Worm (Caenorhabditis elegans) whole organism, L1 larva: ENCODE results near the gene acp-1.

Source experiments
- C04F5.9 ChIP-seq: sonication (generic microtip); optimal IDR thresholded peaks from 2 replicates; lab custom pipeline; 2016; ENCODE audit warnings: missing genetic modification characterization, missing compliant biosample characterization
- C16A3.4 ChIP-seq: fragments of 150-350 bp; optimal IDR thresholded peaks from 2 replicates; lab custom pipeline; 2014; ENCODE audit warnings: missing biosample characterization, missing genetic modification characterization
- C34B4.2 ChIP-seq: sonication (generic microtip); optimal IDR thresholded peaks from 2 replicates; lab custom pipeline; 2017; ENCODE audit warnings: mild to moderate bottlenecking, missing genetic modification characterization, missing compliant biosample characterization
- F16B12.6 ChIP-seq: fragments of 150-350 bp; optimal IDR thresholded peaks from 2 replicates; lab custom pipeline; 2014; ENCODE audit warnings: missing biosample characterization, missing genetic modification characterization
- Y116A8C.19 ChIP-seq: sonication (generic microtip); optimal IDR thresholded peaks from 2 replicates; lab custom pipeline; 2016; ENCODE audit warnings: missing compliant biosample characterization, missing genetic modification characterization, borderline replicate concordance
- alr-1 ChIP-seq: fragments of 200-800 bp; sonication (Bioruptor generic); optimal IDR thresholded peaks from 2 replicates; lab custom pipeline; 2018; ENCODE audit warnings: borderline replicate concordance, mild to moderate bottlenecking, missing genetic modification characterization, missing compliant biosample characterization
- aly-2 ChIP-seq: fragments of 150-350 bp; optimal IDR thresholded peaks from 2 replicates; lab custom pipeline; 2014; ENCODE audit warnings: missing biosample characterization, missing genetic modification characterization
- blmp-1 ChIP-seq: fragments of 150-350 bp; optimal IDR thresholded peaks from 2 replicates; lab custom pipeline; 2014; ENCODE audit warnings: missing biosample characterization, missing genetic modification characterization
- ceh-8 ChIP-seq: fragments of 200-800 bp; sonication (Bioruptor generic); optimal IDR thresholded peaks from 2 replicates; lab custom pipeline; 2018; ENCODE audit warnings: mild to moderate bottlenecking, missing genetic modification characterization, moderate library complexity, missing compliant biosample characterization
- ceh-82 ChIP-seq, 3 experiments: fragments of 150-350 bp in 1 of 3; sonication (generic microtip) in 2 of 3; optimal IDR thresholded peaks; 2 replicates each; lab custom pipeline; 2014 to 2017; ENCODE audit warnings: missing biosample characterization in 3 of 3, missing genetic modification characterization in 3 of 3
- ceh-88 ChIP-seq: fragments of 200-800 bp; sonication (Bioruptor generic); IDR thresholded peaks from 2 replicates; pipeline ENCODE4 v1.3.6; 2022; ENCODE audit warnings: missing genetic modification characterization, missing compliant biosample characterization
- dpl-1 ChIP-seq, 3 experiments: fragments of 150-350 bp in 2 of 3; sonication (generic microtip) in 1 of 3; optimal IDR thresholded peaks; 2 replicates each; lab custom pipeline; 2014 to 2017; ENCODE audit warnings: missing biosample characterization in 3 of 3, missing genetic modification characterization in 3 of 3, missing genetic modification reagents in 3 of 3
- dsc-1 ChIP-seq: sonication (generic microtip); optimal IDR thresholded peaks from 2 replicates; lab custom pipeline; 2016; ENCODE audit warnings: mild to moderate bottlenecking, missing genetic modification characterization, missing compliant biosample characterization
- efl-1 ChIP-seq, 4 experiments: fragments of 150-350 bp; optimal IDR thresholded peaks in 3 of 4; peaks in 1 of 4; 1 replicate in 1 of 4; 2 replicates in 3 of 4; lab custom pipeline; 2014; ENCODE audit warnings: missing biosample characterization in 2 of 4, missing genetic modification characterization in 2 of 4, missing genetic modification reagents in 2 of 4
- egl-13 ChIP-seq: sonication (generic microtip); optimal IDR thresholded peaks from 2 replicates; lab custom pipeline; 2016; ENCODE audit warnings: missing genotype, missing genetic modification reagents, missing genetic modification characterization, missing compliant biosample characterization
- egl-27 ChIP-seq, 2 experiments: fragments of 150-350 bp in 1 of 2; sonication (generic microtip); optimal IDR thresholded peaks; 3 replicates each; lab custom pipeline; 2017 to 2018; ENCODE audit warnings: missing biosample characterization in 2 of 2, missing genetic modification characterization in 2 of 2, missing genetic modification reagents in 2 of 2
- elt-2 ChIP-seq: sonication (generic microtip); optimal IDR thresholded peaks from 2 replicates; lab custom pipeline; 2016; ENCODE audit warnings: missing genetic modification characterization, mild to moderate bottlenecking, inconsistent platforms, missing compliant biosample characterization, missing genetic modification reagents
- elt-3 ChIP-seq, 6 experiments: fragments of 150-350 bp in 1 of 6; sonication (generic microtip); optimal IDR thresholded peaks; 2 replicates each; lab custom pipeline; 2017 to 2018; ENCODE audit warnings: missing biosample characterization in 6 of 6, missing genetic modification characterization in 6 of 6, inconsistent platforms in 1 of 6
- fkh-10 ChIP-seq: sonication (generic microtip); optimal IDR thresholded peaks from 2 replicates; lab custom pipeline; 2017; ENCODE audit warnings: missing biosample characterization, missing genetic modification reagents, missing genetic modification characterization
- fos-1 ChIP-seq: fragments of 150-350 bp; optimal IDR thresholded peaks from 2 replicates; lab custom pipeline; 2014; ENCODE audit warnings: missing biosample characterization, missing genetic modification characterization
- grh-1 ChIP-seq: fragments of 200-800 bp; sonication (Bioruptor generic); IDR thresholded peaks from 2 replicates; pipeline ENCODE4 v1.3.6; 2022; ENCODE audit warnings: missing genetic modification reagents, missing genetic modification characterization, missing compliant biosample characterization
- hlh-4 ChIP-seq: sonication (generic microtip); optimal IDR thresholded peaks from 2 replicates; lab custom pipeline; 2016; ENCODE audit warnings: mild to moderate bottlenecking, missing genetic modification characterization, missing compliant biosample characterization
- irx-1 ChIP-seq: sonication (generic microtip); optimal IDR thresholded peaks from 2 replicates; lab custom pipeline; 2016; ENCODE audit warnings: missing genetic modification characterization, missing compliant biosample characterization
- isw-1 ChIP-seq: fragments of 200-800 bp; sonication (Bioruptor generic); IDR thresholded peaks from 2 replicates; pipeline ENCODE4 v1.3.6; 2022; ENCODE audit warnings: missing genetic modification characterization, missing compliant biosample characterization
- jun-1 ChIP-seq: fragments of 150-350 bp; optimal IDR thresholded peaks from 2 replicates; lab custom pipeline; 2014; ENCODE audit warnings: missing biosample characterization, missing genetic modification reagents, missing genetic modification characterization
- lin-14 ChIP-seq: fragments of 200-800 bp; sonication (Bioruptor generic); optimal IDR thresholded peaks from 2 replicates; lab custom pipeline; 2018; ENCODE audit warnings: mild to moderate bottlenecking, missing genetic modification characterization, moderate library complexity, missing compliant biosample characterization
- lin-15B ChIP-seq: fragments of 150-350 bp; sonication (generic microtip); optimal IDR thresholded peaks from 3 replicates; lab custom pipeline; 2014; ENCODE audit warnings: missing biosample characterization, missing genetic modification characterization
- lin-35 ChIP-seq, 2 experiments: fragments of 150-350 bp; optimal IDR thresholded peaks; 2 replicates each; lab custom pipeline; 2014; ENCODE audit warnings: missing biosample characterization in 2 of 2, missing genetic modification characterization in 2 of 2, missing genetic modification reagents in 2 of 2
- lin-39 ChIP-seq: fragments of 150-350 bp; optimal IDR thresholded peaks from 2 replicates; lab custom pipeline; 2014; ENCODE audit warnings: missing biosample characterization, missing genetic modification reagents, missing genetic modification characterization
- lir-3 ChIP-seq: sonication (generic microtip); optimal IDR thresholded peaks from 2 replicates; lab custom pipeline; 2016; ENCODE audit warnings: mild to moderate bottlenecking, missing genetic modification characterization, moderate library complexity, missing compliant biosample characterization; ENCODE audit not compliant: poor library complexity
- lsy-2 ChIP-seq, 2 experiments: fragments of 150-350 bp; optimal IDR thresholded peaks; 2 replicates each; lab custom pipeline; 2014; ENCODE audit warnings: missing biosample characterization in 2 of 2, missing genetic modification characterization in 2 of 2
- mab-9 ChIP-seq: fragments of 200-800 bp; sonication (Bioruptor generic); IDR thresholded peaks from 2 replicates; pipeline ENCODE4 v1.3.6; 2022; ENCODE audit warnings: missing genetic modification reagents, missing genetic modification characterization, missing compliant biosample characterization
- nhr-12 ChIP-seq: sonication (generic microtip); optimal IDR thresholded peaks from 2 replicates; lab custom pipeline; 2017; ENCODE audit warnings: missing biosample characterization, missing genetic modification characterization
- nhr-20 ChIP-seq: sonication (generic microtip); optimal IDR thresholded peaks from 2 replicates; lab custom pipeline; 2016; ENCODE audit warnings: mild to moderate bottlenecking, missing genetic modification characterization, missing compliant biosample characterization
- nhr-28 ChIP-seq: fragments of 150-350 bp; optimal IDR thresholded peaks from 2 replicates; lab custom pipeline; 2014; ENCODE audit warnings: missing biosample characterization, missing genetic modification characterization
- nhr-47 ChIP-seq: sonication (generic microtip); optimal IDR thresholded peaks from 2 replicates; lab custom pipeline; 2016; ENCODE audit warnings: mild to moderate bottlenecking, missing genetic modification characterization, moderate library complexity, missing compliant biosample characterization
- nhr-77 ChIP-seq: fragments of 150-350 bp; optimal IDR thresholded peaks from 2 replicates; lab custom pipeline; 2014; ENCODE audit warnings: missing biosample characterization, missing genetic modification characterization
- nhr-85 ChIP-seq: sonication (generic microtip); peaks from one replicate; lab custom pipeline; 2016; ENCODE audit warnings: missing genetic modification characterization, inconsistent platforms, missing compliant biosample characterization
- nhr-90 ChIP-seq: sonication (generic microtip); optimal IDR thresholded peaks from 2 replicates; lab custom pipeline; 2016; ENCODE audit warnings: mild to moderate bottlenecking, missing genetic modification characterization, missing compliant biosample characterization; ENCODE audit not compliant: poor library complexity
- pax-3 ChIP-seq: fragments of 200-800 bp; sonication (Bioruptor generic); optimal IDR thresholded peaks from 2 replicates; lab custom pipeline; 2018; ENCODE audit warnings: mild to moderate bottlenecking, missing genetic modification characterization, moderate library complexity, missing compliant biosample characterization
- rnt-1 ChIP-seq: sonication (generic microtip); optimal IDR thresholded peaks from 2 replicates; lab custom pipeline; 2016; ENCODE audit warnings: mild to moderate bottlenecking, missing genetic modification characterization, moderate library complexity, missing compliant biosample characterization
- skn-1 ChIP-seq: fragments of 150-350 bp; optimal IDR thresholded peaks from 2 replicates; lab custom pipeline; 2014; ENCODE audit warnings: missing biosample characterization, missing genetic modification characterization
- snpc-4 ChIP-seq: fragments of 150-350 bp; optimal IDR thresholded peaks from 2 replicates; lab custom pipeline; 2014; ENCODE audit warnings: missing biosample characterization, missing genetic modification characterization
- sptf-1 ChIP-seq: fragments of 150-350 bp; optimal IDR thresholded peaks from 2 replicates; lab custom pipeline; 2014; ENCODE audit warnings: missing biosample characterization, missing genetic modification characterization
- sup-37 ChIP-seq: fragments of 200-800 bp; sonication (Bioruptor generic); optimal IDR thresholded peaks from 2 replicates; lab custom pipeline; 2018; ENCODE audit warnings: mild to moderate bottlenecking, missing genetic modification characterization, missing compliant biosample characterization
- tlp-1 ChIP-seq: fragments of 150-350 bp; optimal IDR thresholded peaks from 2 replicates; lab custom pipeline; 2014; ENCODE audit warnings: missing biosample characterization, missing genetic modification characterization
- unc-30 ChIP-seq: sonication (generic microtip); optimal IDR thresholded peaks from 2 replicates; lab custom pipeline; 2017; ENCODE audit warnings: missing biosample characterization, missing genetic modification characterization
- unc-62 ChIP-seq: fragments of 150-350 bp; optimal IDR thresholded peaks from 2 replicates; lab custom pipeline; 2014; ENCODE audit warnings: missing biosample characterization, missing genetic modification reagents, missing genetic modification characterization
- xbp-1 ChIP-seq: sonication (generic microtip); optimal IDR thresholded peaks from 2 replicates; lab custom pipeline; 2016; ENCODE audit warnings: missing genetic modification characterization, missing compliant biosample characterization
- zag-1 ChIP-seq: fragments of 150-350 bp; optimal IDR thresholded peaks from 2 replicates; lab custom pipeline; 2014; ENCODE audit warnings: missing biosample characterization, missing genetic modification characterization
- zip-4 ChIP-seq: fragments of 200-800 bp; sonication (Bioruptor generic); optimal IDR thresholded peaks from 2 replicates; lab custom pipeline; 2018; ENCODE audit warnings: mild to moderate bottlenecking, missing genetic modification characterization, moderate library complexity, missing compliant biosample characterization
- ztf-4 ChIP-seq: fragments of 150-350 bp; optimal IDR thresholded peaks from 2 replicates; lab custom pipeline; 2014; ENCODE audit warnings: missing biosample characterization, missing genetic modification characterization

Gene acp-1

DNA sequence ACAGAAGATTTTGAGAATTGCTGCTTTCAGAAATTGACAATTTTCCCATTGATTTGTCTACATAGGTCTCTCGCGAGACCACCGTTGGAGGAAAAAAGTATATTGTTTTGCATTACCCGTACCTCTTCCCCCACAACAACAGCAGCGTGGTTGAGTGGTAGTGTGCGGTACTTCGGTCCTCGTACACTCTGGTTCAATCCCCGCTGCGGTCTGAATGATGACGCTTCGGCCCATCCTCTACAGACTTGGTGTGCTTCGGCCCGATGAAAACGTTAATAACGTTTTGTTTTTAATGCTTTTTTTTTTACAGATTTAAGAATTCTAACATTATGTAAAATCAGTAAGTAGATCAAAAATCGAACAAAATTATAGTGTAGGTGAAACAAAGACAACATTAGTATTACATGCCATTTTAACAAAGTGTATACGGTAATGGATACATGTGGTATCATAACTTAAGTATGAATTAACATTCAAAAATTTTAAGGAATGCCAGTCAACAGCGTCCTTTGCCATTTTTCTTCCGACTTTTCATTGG, 37.3 kb downstream of the acp-1 start, which contains the start of gene ZK816.3:
TSS of gene ZK816.3 (plus strand) at position 488 of the 538 bp plus-strand sequence.
- TF ChIP-seq hlh-4 (tag; lab: Kevin White, UChicago): no peak
- TF ChIP-seq fkh-10: no peak
- no peak for TF ChIP-seq snpc-4 (tag; lab: Kevin White, UChicago)
- TF ChIP-seq Y116A8C.19 (tag; lab: Kevin White, UChicago): no peak
- TF ChIP-seq egl-27 (tag; optimal IDR thresholded peaks at IDR 0.05; lab: Kevin White, UChicago): no peak
- peak in 1 of 2 experiments; percentile 41 for TF ChIP-seq lin-35 (GFP tag; optimal IDR thresholded peaks at IDR 0.05; lab: Kevin White, UChicago)
- TF ChIP-seq elt-3 (tag; optimal IDR thresholded peaks at IDR 0.05; lab: Kevin White, UChicago): peak in 1 of 6 experiments; percentile 2
- no peak for TF ChIP-seq zip-4
- TF ChIP-seq unc-62 (GFP tag; lab: Kevin White, UChicago): no peak
- TF ChIP-seq aly-2 (tag; lab: Kevin White, UChicago): no peak
- peak in 1 of 2 experiments; percentile 27 for TF ChIP-seq lsy-2 (tag; optimal IDR thresholded peaks at IDR 0.05; lab: Kevin White, UChicago)
- TF ChIP-seq skn-1 (tag; lab: Kevin White, UChicago): peak; percentile 46
- TF ChIP-seq ztf-4 (tag; lab: Kevin White, UChicago): no peak
- peak; percentile 41 for TF ChIP-seq nhr-47 (tag; lab: Kevin White, UChicago)
- no peak for TF ChIP-seq xbp-1 (tag; lab: Kevin White, UChicago)
- peak; percentile 63 for TF ChIP-seq nhr-90 (tag; lab: Kevin White, UChicago)
- no peak for TF ChIP-seq jun-1 (tag; lab: Kevin White, UChicago)
- TF ChIP-seq pax-3: no peak
- no peak for TF ChIP-seq unc-30
- TF ChIP-seq elt-2: no peak
- TF ChIP-seq alr-1: no peak
- TF ChIP-seq egl-13: no peak
- no peak for TF ChIP-seq ceh-8 (GFP tag; lab: Kevin White, UChicago)
- no peak for TF ChIP-seq irx-1
- TF ChIP-seq lir-3: no peak
- TF ChIP-seq tlp-1 (tag; lab: Kevin White, UChicago): no peak
- TF ChIP-seq nhr-12 (tag; lab: Kevin White, UChicago): no peak
- peak; percentile 23 for TF ChIP-seq C16A3.4
- TF ChIP-seq fos-1: no peak
- no peak for TF ChIP-seq C34B4.2 (tag; lab: Kevin White, UChicago)
- TF ChIP-seq dpl-1 (GFP tag; optimal IDR thresholded peaks at IDR 0.05; lab: Kevin White, UChicago): no peak
- no peak for TF ChIP-seq sptf-1 (tag; lab: Kevin White, UChicago)
- no peak for TF ChIP-seq lin-39 (tag; lab: Kevin White, UChicago)
- peak; percentile 36 for TF ChIP-seq lin-14 (GFP tag; lab: Kevin White, UChicago)
- no peak for TF ChIP-seq nhr-85 (tag; lab: Kevin White, UChicago)
- no peak for TF ChIP-seq F16B12.6 (tag; lab: Kevin White, UChicago)
- no peak for TF ChIP-seq nhr-77 (tag; lab: Kevin White, UChicago)
- TF ChIP-seq isw-1 (GFP tag; lab: Robert Waterston, UW): no peak
- TF ChIP-seq ceh-82 (tag; optimal IDR thresholded peaks at IDR 0.05; lab: Kevin White, UChicago): no peak
- TF ChIP-seq sup-37 (GFP tag; lab: Kevin White, UChicago): no peak
- no peak for TF ChIP-seq ceh-88
- TF ChIP-seq blmp-1 (tag; lab: Kevin White, UChicago): no peak
- TF ChIP-seq rnt-1: peak; percentile 64
- TF ChIP-seq efl-1 (optimal IDR thresholded peaks at IDR 0.05; lab: Kevin White, UChicago): no peak
- TF ChIP-seq efl-1 (GFP tag; optimal IDR thresholded peaks at IDR 0.05 in 1 of 2; lab: Kevin White, UChicago): no peak
- no peak for TF ChIP-seq mab-9
- no peak for TF ChIP-seq dsc-1
- TF ChIP-seq nhr-20 (tag; lab: Kevin White, UChicago): peak; percentile 41
- no peak for TF ChIP-seq grh-1 (GFP tag; lab: Robert Waterston, UW)
- TF ChIP-seq zag-1 (tag; lab: Kevin White, UChicago): no peak
- no peak for TF ChIP-seq nhr-28 (tag; lab: Kevin White, UChicago)
- TF ChIP-seq C04F5.9 (tag; lab: Kevin White, UChicago): no peak
- TF ChIP-seq lin-15B (tag; lab: Kevin White, UChicago): no peak
